Fruit fly (Drosophila melanogaster) Kc167 (cell line): ENCODE results near the gene CCT2.

ENCODE experiments used
- Myc ChIP-seq: fragments of >200 bp; optimal IDR thresholded peaks from 2 replicates; lab custom pipeline; 2017; ENCODE audit warnings: missing external identifiers
- Sin3A ChIP-seq: fragments of >200 bp; optimal IDR thresholded peaks from 2 replicates; lab custom pipeline; 2018; ENCODE audit warnings: missing external identifiers
- h ChIP-seq: fragments of >200 bp; optimal IDR thresholded peaks from 3 replicates; lab custom pipeline; 2018; ENCODE audit warnings: missing external identifiers
- insv ChIP-seq: fragments of >200 bp; optimal IDR thresholded peaks from 3 replicates; lab custom pipeline; 2018; ENCODE audit warnings: missing external identifiers
- psq ChIP-seq: fragments of >200 bp; optimal IDR thresholded peaks from 2 replicates; lab custom pipeline; 2017; ENCODE audit warnings: missing external identifiers
- ttk ChIP-seq: sonication (Bioruptor generic); optimal IDR thresholded peaks from 2 replicates; lab custom pipeline; 2017; ENCODE audit warnings: missing external identifiers

DNA sequence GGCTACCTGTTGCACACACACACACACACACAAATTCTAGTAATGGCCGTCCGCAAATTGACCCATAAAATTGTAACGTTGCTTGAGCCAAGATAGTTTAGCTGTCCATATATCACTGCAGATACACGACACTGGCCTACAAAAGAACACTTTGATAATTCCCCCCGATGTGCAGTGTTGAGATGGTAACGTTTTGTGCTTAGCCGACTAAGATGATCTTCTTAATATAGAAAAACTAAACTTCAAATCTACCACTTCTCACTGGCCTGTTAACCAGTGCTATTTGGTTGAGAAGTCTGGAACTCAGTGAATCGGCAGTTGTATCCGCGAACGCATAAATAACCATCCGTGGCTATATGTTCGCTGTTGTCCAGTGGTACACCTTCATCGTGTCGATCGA lies 20.5 kb upstream of the CCT2 start:
- no peak for TF ChIP-seq Myc (lab: Kevin White, UChicago)
- no peak for TF ChIP-seq psq (lab: Kevin White, UChicago)
- TF ChIP-seq h = no peak
- TF ChIP-seq insv (lab: Kevin White, UChicago) = no peak
- TF ChIP-seq Sin3A (lab: Kevin White, UChicago) = no peak
- TF ChIP-seq ttk = no peak
